Worm (Caenorhabditis elegans) whole organism, L1 larva: ENCODE data around the gene F49A5.10.

ENCODE experiments used
- C34B4.2 ChIP-seq: sonication (generic microtip); optimal IDR thresholded peaks from 2 replicates; lab custom pipeline; 2017; ENCODE audit warnings: mild to moderate bottlenecking, missing genetic modification characterization, missing compliant biosample characterization
- blmp-1 ChIP-seq: fragments of 150-350 bp; optimal IDR thresholded peaks from 2 replicates; lab custom pipeline; 2014; ENCODE audit warnings: missing biosample characterization, missing genetic modification characterization
- ceh-63 ChIP-seq: fragments of 200-800 bp; sonication (Bioruptor generic); optimal IDR thresholded peaks from 2 replicates; lab custom pipeline; 2018; ENCODE audit warnings: mild to moderate bottlenecking, missing genetic modification characterization, missing compliant biosample characterization
- ceh-8 ChIP-seq: fragments of 200-800 bp; sonication (Bioruptor generic); optimal IDR thresholded peaks from 2 replicates; lab custom pipeline; 2018; ENCODE audit warnings: mild to moderate bottlenecking, missing genetic modification characterization, moderate library complexity, missing compliant biosample characterization
- efl-1 ChIP-seq, 4 experiments: fragments of 150-350 bp; optimal IDR thresholded peaks in 3 of 4; peaks in 1 of 4; 1 replicate in 1 of 4; 2 replicates in 3 of 4; lab custom pipeline; 2014; ENCODE audit warnings: missing biosample characterization in 2 of 4, missing genetic modification characterization in 2 of 4, missing genetic modification reagents in 2 of 4
- elt-3 ChIP-seq, 6 experiments: fragments of 150-350 bp in 1 of 6; sonication (generic microtip); optimal IDR thresholded peaks; 2 replicates each; lab custom pipeline; 2017 to 2018; ENCODE audit warnings: missing biosample characterization in 6 of 6, missing genetic modification characterization in 6 of 6, inconsistent platforms in 1 of 6
- jun-1 ChIP-seq: fragments of 150-350 bp; optimal IDR thresholded peaks from 2 replicates; lab custom pipeline; 2014; ENCODE audit warnings: missing biosample characterization, missing genetic modification reagents, missing genetic modification characterization
- lsy-2 ChIP-seq, 2 experiments: fragments of 150-350 bp; optimal IDR thresholded peaks; 2 replicates each; lab custom pipeline; 2014; ENCODE audit warnings: missing biosample characterization in 2 of 2, missing genetic modification characterization in 2 of 2
- nhr-77 ChIP-seq: fragments of 150-350 bp; optimal IDR thresholded peaks from 2 replicates; lab custom pipeline; 2014; ENCODE audit warnings: missing biosample characterization, missing genetic modification characterization
- snu-23 ChIP-seq: sonication (generic microtip); optimal IDR thresholded peaks from 2 replicates; lab custom pipeline; 2016; ENCODE audit warnings: missing genetic modification characterization, missing compliant biosample characterization
- unc-62 ChIP-seq: fragments of 150-350 bp; optimal IDR thresholded peaks from 2 replicates; lab custom pipeline; 2014; ENCODE audit warnings: missing biosample characterization, missing genetic modification reagents, missing genetic modification characterization
- ztf-11 ChIP-seq, 2 experiments: sonication (generic microtip); optimal IDR thresholded peaks; 2 replicates each; lab custom pipeline; 2016 to 2017; ENCODE audit warnings: missing genetic modification characterization in 2 of 2, missing biosample characterization in 1 of 2, missing compliant biosample characterization in 1 of 2

DNA sequence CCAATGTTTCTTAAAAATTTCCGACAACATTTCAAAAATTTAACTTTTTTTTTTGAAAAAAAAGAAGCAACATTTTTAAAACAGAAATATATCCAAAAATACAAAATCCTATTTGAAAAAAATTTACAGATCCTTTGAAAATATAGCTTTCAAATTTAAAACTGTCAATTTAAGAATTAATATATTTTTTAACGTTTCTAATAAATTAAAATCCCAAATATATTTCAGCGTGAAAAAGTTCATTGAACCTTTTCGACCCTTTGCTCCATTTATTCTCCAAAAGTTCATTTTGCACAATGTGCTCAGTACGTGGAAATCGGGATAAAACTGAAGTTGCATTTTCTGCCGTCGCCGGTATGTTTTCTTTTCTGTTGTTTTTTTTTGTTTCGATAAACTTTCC, 42.2 kb upstream of the F49A5.10 start, which contains the start of gene phy-3:
- TF ChIP-seq lsy-2 (tag; optimal IDR thresholded peaks at IDR 0.05; lab: Kevin White, UChicago) = no peak
- no peak for TF ChIP-seq ceh-63 (GFP tag; lab: Kevin White, UChicago)
- TF ChIP-seq ztf-11 (tag; optimal IDR thresholded peaks at IDR 0.05; lab: Kevin White, UChicago) = no peak
- no peak for TF ChIP-seq C34B4.2 (tag; lab: Kevin White, UChicago)
- no peak for TF ChIP-seq jun-1 (tag; lab: Kevin White, UChicago)
- TF ChIP-seq ceh-8 (GFP tag; lab: Kevin White, UChicago) = no peak
- no peak for TF ChIP-seq snu-23 (GFP tag; lab: Kevin White, UChicago)
- no peak for TF ChIP-seq elt-3 (tag; optimal IDR thresholded peaks at IDR 0.05; lab: Kevin White, UChicago)
- TF ChIP-seq nhr-77 = no peak
- TF ChIP-seq unc-62 (GFP tag; lab: Kevin White, UChicago) = no peak
- TF ChIP-seq efl-1 (optimal IDR thresholded peaks at IDR 0.05; lab: Kevin White, UChicago) = no peak
- TF ChIP-seq efl-1 (GFP tag; optimal IDR thresholded peaks at IDR 0.05 in 1 of 2; lab: Kevin White, UChicago) = no peak
- TF ChIP-seq blmp-1 (tag; lab: Kevin White, UChicago) = no peak
